In the genomic region with DNA sequence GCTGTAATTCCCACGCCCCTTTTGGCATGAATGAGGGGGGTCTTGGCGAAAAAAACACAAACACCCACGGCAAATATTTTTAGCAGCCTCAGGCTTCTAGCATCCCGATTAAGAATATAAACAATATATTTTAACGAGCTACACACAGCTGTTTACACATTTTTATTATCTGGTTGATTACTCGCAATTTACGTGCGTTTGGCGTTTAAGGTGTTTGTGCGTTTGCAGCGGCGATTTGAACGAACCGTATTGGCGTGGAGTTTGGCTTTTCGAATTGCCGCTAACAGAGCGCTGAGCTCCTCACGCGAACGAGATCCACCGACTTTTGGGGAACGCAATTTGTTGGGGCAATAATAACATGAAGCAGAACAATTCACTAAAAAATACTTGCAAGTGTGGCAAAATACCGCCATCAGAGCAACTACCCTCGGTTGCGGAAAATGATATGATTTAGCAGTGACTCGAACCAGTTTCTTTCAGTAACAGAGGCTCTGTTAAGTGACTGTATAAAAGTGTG, we compare ENCODE assay signal across 6 fruit fly cellular contexts.
A peak's percentile ranks its signal among the peaks of the same experiment; 100 is the strongest.
TF ChIP-seq lines count a peak whose summit lies in the region.

A gene (minus strand): TSS at position 321 of the 517 bp plus-strand sequence.

- TF ChIP-seq CTCF in S2 (optimal IDR thresholded peaks at IDR 0.05; lab: Kevin White, UChicago), result peak; percentile 63 to 74
- peak; percentile 75 for TF ChIP-seq CTCF in whole organism, embryonic (GFP tag; optimal IDR thresholded peaks at IDR 0.05; lab: Kevin White, UChicago)

TF ChIP-seq in whole organism, adult, 20 proteins besides CTCF, POLR2A, EP300 and RAD21 (continues in another document):
- TF ChIP-seq pad (GFP tag; optimal IDR thresholded peaks at IDR 0.05; lab: Kevin White, UChicago), result peak; percentile 58
- peak; percentile 77 for TF ChIP-seq cic (GFP tag; optimal IDR thresholded peaks at IDR 0.05; lab: Kevin White, UChicago)
- TF ChIP-seq ovo (GFP tag; optimal IDR thresholded peaks at IDR 0.05; lab: Kevin White, UChicago), result no peak
- peak; percentile 51 for TF ChIP-seq CG14711 (tag; optimal IDR thresholded peaks at IDR 0.05; lab: Kevin White, UChicago)
- peak; percentile 20 for TF ChIP-seq CG33017 (tag; optimal IDR thresholded peaks at IDR 0.05; lab: Kevin White, UChicago)
- peak; percentile 27 for TF ChIP-seq CG11617 (GFP tag; optimal IDR thresholded peaks at IDR 0.05; lab: Kevin White, UChicago)
- TF ChIP-seq CG5204 (GFP tag; optimal IDR thresholded peaks at IDR 0.05; lab: Kevin White, UChicago), result no peak
- peak; percentile 9 for TF ChIP-seq toe (GFP tag; optimal IDR thresholded peaks at IDR 0.05; lab: Kevin White, UChicago)
- peak; percentile 38 for TF ChIP-seq CG7101 (tag; optimal IDR thresholded peaks at IDR 0.05; lab: Kevin White, UChicago)
- peak; percentile 64 for TF ChIP-seq tj (GFP tag; optimal IDR thresholded peaks at IDR 0.05; lab: Kevin White, UChicago)
- TF ChIP-seq kay (GFP tag; lab: Kevin White, UChicago; ENCODE audit: borderline replicate concordance), result no peak
- TF ChIP-seq CG1620 (GFP tag; optimal IDR thresholded peaks at IDR 0.05; lab: Kevin White, UChicago), result no peak
- peak; percentile 75 for TF ChIP-seq bab1 (GFP tag; optimal IDR thresholded peaks at IDR 0.05; lab: Kevin White, UChicago)
- no peak for TF ChIP-seq Crg-1 (GFP tag; optimal IDR thresholded peaks at IDR 0.05; lab: Kevin White, UChicago)
- no peak for TF ChIP-seq Hr96 (GFP tag; optimal IDR thresholded peaks at IDR 0.05; lab: Kevin White, UChicago)
- TF ChIP-seq CG7045 (GFP tag; optimal IDR thresholded peaks at IDR 0.05; lab: Kevin White, UChicago), result no peak
- no peak for TF ChIP-seq CG12768 (GFP tag; optimal IDR thresholded peaks at IDR 0.05; lab: Kevin White, UChicago)

TF ChIP-seq in whole organism, embryonic, 481 proteins besides CTCF, POLR2A, EP300 and RAD21 (continues in another document):
- peak; percentile 41 for TF ChIP-seq grau (tag; optimal IDR thresholded peaks at IDR 0.05; lab: Kevin White, UChicago)
- peak; percentile 2 for TF ChIP-seq Antp (GFP tag; optimal IDR thresholded peaks at IDR 0.05; lab: Kevin White, UChicago)
- TF ChIP-seq her (GFP tag; optimal IDR thresholded peaks at IDR 0.05; lab: Kevin White, UChicago), result peak; percentile 47
- no peak for TF ChIP-seq Atf3 (GFP tag; optimal IDR thresholded peaks at IDR 0.05; lab: Kevin White, UChicago)
- no peak for TF ChIP-seq sens-2 (GFP tag; IDR thresholded peaks at IDR 0.05; lab: Robert Waterston, UW)
- peak; percentile 87 for TF ChIP-seq sens (GFP tag; lab: Kevin White, UChicago)
- no peak for TF ChIP-seq H15 (GFP tag; IDR thresholded peaks at IDR 0.05; lab: Robert Waterston, UW)
- TF ChIP-seq eve (GFP tag; optimal IDR thresholded peaks at IDR 0.05; lab: Kevin White, UChicago), result no peak
- TF ChIP-seq Stat92E (GFP tag; optimal IDR thresholded peaks at IDR 0.05; lab: Kevin White, UChicago), result peak in 1 of 3 experiments; percentile 69
- TF ChIP-seq da (GFP tag; optimal IDR thresholded peaks at IDR 0.05; lab: Kevin White, UChicago), result no peak
- peak; percentile 58 for TF ChIP-seq Nf-YC (tag; optimal IDR thresholded peaks at IDR 0.05; lab: Kevin White, UChicago)
- TF ChIP-seq Scr (GFP tag; IDR thresholded peaks at IDR 0.05; lab: Robert Waterston, UW; ENCODE audit: partially characterized antibody), result peak; percentile 38; the same call in 1 of the 2 replicates
- peak; percentile 35 for TF ChIP-seq lbe (GFP tag; optimal IDR thresholded peaks at IDR 0.05; lab: Kevin White, UChicago)
- TF ChIP-seq CG9932 (GFP tag; IDR thresholded peaks at IDR 0.05; lab: Robert Waterston, UW), result peak; percentile 27; the same call in 1 of the 2 replicates
- no peak for TF ChIP-seq Aef1 (GFP tag; IDR thresholded peaks at IDR 0.05; lab: Robert Waterston, UW)
- TF ChIP-seq abd-A (tag; optimal IDR thresholded peaks at IDR 0.05; lab: Kevin White, UChicago), result peak; percentile 95
- TF ChIP-seq tll (GFP tag; optimal IDR thresholded peaks at IDR 0.05; lab: Kevin White, UChicago), result peak in 1 of 2 experiments; percentile 6

TF ChIP-seq in whole organism, prepupa, 60 proteins besides CTCF, POLR2A, EP300 and RAD21 (continues in another document):
- TF ChIP-seq CG31627 (GFP tag; optimal IDR thresholded peaks at IDR 0.05; lab: Kevin White, UChicago) (no peak), CG6163 (GFP tag; IDR thresholded peaks at IDR 0.05; lab: Robert Waterston, UW) (0 out of 3 replicates have a peak, but pooled peaks have one; percentile 18), eg (GFP tag; IDR thresholded peaks at IDR 0.05; lab: Robert Waterston, UW) (0 out of 3 replicates have a peak, but pooled peaks have one; percentile 17), CG11294 (GFP tag; IDR thresholded peaks at IDR 0.05; lab: Robert Waterston, UW) (no peak), CG3032 (tag; optimal IDR thresholded peaks at IDR 0.05; lab: Kevin White, UChicago) (no peak), CG34406 (GFP tag; optimal IDR thresholded peaks at IDR 0.05; lab: Kevin White, UChicago) (no peak), Sox14 (GFP tag; optimal IDR thresholded peaks at IDR 0.05; lab: Kevin White, UChicago) (peak; percentile 21), CG15336 (GFP tag; IDR thresholded peaks at IDR 0.05; lab: Robert Waterston, UW) (peak; percentile 33; the same call in 1 of the 2 replicates), CG10669 (GFP tag; optimal IDR thresholded peaks at IDR 0.05; lab: Kevin White, UChicago) (no peak), acj6 (GFP tag; optimal IDR thresholded peaks at IDR 0.05; lab: Kevin White, UChicago) (no peak), Hr38 (GFP tag; optimal IDR thresholded peaks at IDR 0.05; lab: Kevin White, UChicago) (no peak), CG9139 (GFP tag; optimal IDR thresholded peaks at IDR 0.05; lab: Kevin White, UChicago) (no peak), CG16779 (tag; optimal IDR thresholded peaks at IDR 0.05; lab: Kevin White, UChicago) (no peak), esn (GFP tag; optimal IDR thresholded peaks at IDR 0.05; lab: Kevin White, UChicago) (peak; percentile 13), CG4318 (GFP tag; optimal IDR thresholded peaks at IDR 0.05; lab: Kevin White, UChicago) (no peak), Sox15 (GFP tag; optimal IDR thresholded peaks at IDR 0.05; lab: Kevin White, UChicago) (no peak), CG8119 (GFP tag; IDR thresholded peaks at IDR 0.05; lab: Robert Waterston, UW) (no peak), Ets21C (GFP tag; optimal IDR thresholded peaks at IDR 0.05; lab: Kevin White, UChicago) (no peak)

TF ChIP-seq in whole organism, pupa, 21 proteins besides CTCF, POLR2A, EP300 and RAD21:
- TF ChIP-seq CG4496 (GFP tag; IDR thresholded peaks at IDR 0.05; lab: Robert Waterston, UW) (peak; percentile 51; the same call in 2 of the 3 replicates), Ets98B (GFP tag; IDR thresholded peaks at IDR 0.05; lab: Robert Waterston, UW) (peak; percentile 52; the same call in 1 of the 2 replicates), CG14655 (GFP tag; optimal IDR thresholded peaks at IDR 0.05; lab: Kevin White, UChicago) (no peak), CG17806 (tag; optimal IDR thresholded peaks at IDR 0.05; lab: Kevin White, UChicago) (no peak), EcR (GFP tag; optimal IDR thresholded peaks at IDR 0.05; lab: Kevin White, UChicago) (peak; percentile 22)

TF ChIP-seq in whole organism, wandering third instar larva, 38 proteins besides CTCF, POLR2A, EP300 and RAD21 (continues in another document):
- no peak for TF ChIP-seq dmrt93B (GFP tag; optimal IDR thresholded peaks at IDR 0.05; lab: Kevin White, UChicago)
- peak; percentile 13 for TF ChIP-seq h (GFP tag; optimal IDR thresholded peaks at IDR 0.05; lab: Kevin White, UChicago)
- TF ChIP-seq dsf (GFP tag; optimal IDR thresholded peaks at IDR 0.05; lab: Kevin White, UChicago; ENCODE audit: borderline replicate concordance), result no peak
- TF ChIP-seq brk (GFP tag; optimal IDR thresholded peaks at IDR 0.05; lab: Kevin White, UChicago), result no peak
- peak; percentile 8 for TF ChIP-seq rgr (GFP tag; optimal IDR thresholded peaks at IDR 0.05; lab: Kevin White, UChicago)
- TF ChIP-seq Dfd (GFP tag; optimal IDR thresholded peaks at IDR 0.05; lab: Kevin White, UChicago), result no peak
- no peak for TF ChIP-seq Mio (GFP tag; optimal IDR thresholded peaks at IDR 0.05; lab: Kevin White, UChicago)
- TF ChIP-seq N (GFP tag; optimal IDR thresholded peaks at IDR 0.05; lab: Kevin White, UChicago), result no peak
- no peak for TF ChIP-seq CG32264 (GFP tag; optimal IDR thresholded peaks at IDR 0.05; lab: Kevin White, UChicago)
- TF ChIP-seq fru (GFP tag; optimal IDR thresholded peaks at IDR 0.05; lab: Kevin White, UChicago), result peak; percentile 46
- TF ChIP-seq Rel (GFP tag; optimal IDR thresholded peaks at IDR 0.05; lab: Kevin White, UChicago), result no peak
- peak; percentile 44 for TF ChIP-seq Rel (tag; optimal IDR thresholded peaks at IDR 0.05; lab: Kevin White, UChicago)
- TF ChIP-seq CrebA (GFP tag; optimal IDR thresholded peaks at IDR 0.05; lab: Kevin White, UChicago; ENCODE audit: borderline replicate concordance), result no peak
- TF ChIP-seq Jra (GFP tag; optimal IDR thresholded peaks at IDR 0.05; lab: Kevin White, UChicago), result no peak
- TF ChIP-seq sv (GFP tag; optimal IDR thresholded peaks at IDR 0.05; lab: Kevin White, UChicago), result no peak
- TF ChIP-seq Sp1 (GFP tag; optimal IDR thresholded peaks at IDR 0.05; lab: Kevin White, UChicago), result peak; percentile 13
- TF ChIP-seq Hnf4 (GFP tag; optimal IDR thresholded peaks at IDR 0.05; lab: Kevin White, UChicago), result peak; percentile 41
- TF ChIP-seq ey (GFP tag; optimal IDR thresholded peaks at IDR 0.05; lab: Kevin White, UChicago), result no peak
- TF ChIP-seq pan (optimal IDR thresholded peaks at IDR 0.05; lab: Kevin White, UChicago), result no peak
- no peak for TF ChIP-seq jim (GFP tag; optimal IDR thresholded peaks at IDR 0.05; lab: Kevin White, UChicago)
- TF ChIP-seq CG9705 (GFP tag; optimal IDR thresholded peaks at IDR 0.05; lab: Kevin White, UChicago), result no peak
- TF ChIP-seq dl (GFP tag; optimal IDR thresholded peaks at IDR 0.05; lab: Kevin White, UChicago; ENCODE audit: insufficient read depth in 1 of 2, partially characterized antibody in 2 of 2), result no peak
- no peak for TF ChIP-seq usp (GFP tag; optimal IDR thresholded peaks at IDR 0.05; lab: Kevin White, UChicago)
- TF ChIP-seq Dif (GFP tag; optimal IDR thresholded peaks at IDR 0.05; lab: Kevin White, UChicago; ENCODE audit: partially characterized antibody), result no peak
- no peak for TF ChIP-seq sage (GFP tag; optimal IDR thresholded peaks at IDR 0.05; lab: Kevin White, UChicago)
- TF ChIP-seq br (GFP tag; optimal IDR thresholded peaks at IDR 0.05; lab: Kevin White, UChicago), result no peak
- TF ChIP-seq Vsx2 (GFP tag; optimal IDR thresholded peaks at IDR 0.05; lab: Kevin White, UChicago; ENCODE audit: partially characterized antibody), result no peak
- TF ChIP-seq Abd-B (GFP tag; optimal IDR thresholded peaks at IDR 0.05; lab: Kevin White, UChicago), result no peak
- TF ChIP-seq foxo (GFP tag; optimal IDR thresholded peaks at IDR 0.05; lab: Kevin White, UChicago), result peak in 1 of 2 experiments; percentile 17
- TF ChIP-seq woc (GFP tag; optimal IDR thresholded peaks at IDR 0.05; lab: Kevin White, UChicago), result no peak
- peak; percentile 9 for TF ChIP-seq Hr83 (GFP tag; optimal IDR thresholded peaks at IDR 0.05; lab: Kevin White, UChicago; ENCODE audit: poor library complexity, severe bottlenecking)
- TF ChIP-seq HLH106 (tag; optimal IDR thresholded peaks at IDR 0.05; lab: Kevin White, UChicago), result no peak
